3 fruit fly cellular contexts compared by ENCODE assay signal in the genomic region with DNA sequence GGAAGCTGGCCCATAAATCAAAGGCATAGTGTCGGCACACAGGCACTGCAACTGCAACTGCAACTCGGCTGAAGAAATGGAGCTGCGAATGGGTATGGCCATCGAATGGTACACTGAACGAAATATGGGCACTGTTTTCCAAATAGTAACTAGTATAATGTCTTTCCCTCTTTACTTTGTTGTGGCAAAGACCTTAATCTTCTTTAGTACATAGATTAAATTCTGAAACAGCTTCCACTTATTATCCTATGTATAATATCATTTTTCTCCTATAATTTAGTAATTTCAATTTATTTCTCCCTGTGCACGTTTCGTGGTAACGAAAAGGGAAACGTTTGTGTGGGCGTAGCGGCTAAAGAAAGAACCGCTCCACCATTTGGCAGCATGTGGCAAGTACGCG.
TF ChIP-seq lines count a peak whose summit lies in the region.

No protein-coding gene starts in this region.

TF ChIP-seq in whole organism, embryonic, 481 proteins besides CTCF, POLR2A, EP300 and RAD21 (continued from another document and continues in another):
- TF ChIP-seq CG17385 (GFP tag; optimal IDR thresholded peaks at IDR 0.05; lab: Kevin White, UChicago) (peak; percentile 41), CG13894 (tag; optimal IDR thresholded peaks at IDR 0.05; lab: Kevin White, UChicago) (no peak), disco-r (GFP tag; optimal IDR thresholded peaks at IDR 0.05; lab: Kevin White, UChicago) (no peak), Camta (GFP tag; optimal IDR thresholded peaks at IDR 0.05; lab: Kevin White, UChicago) (peak; percentile 27), CG17829 (tag; optimal IDR thresholded peaks at IDR 0.05; lab: Kevin White, UChicago) (peak; percentile 85), cwo (GFP tag; optimal IDR thresholded peaks at IDR 0.05; lab: Kevin White, UChicago) (no peak), Sox102F (GFP tag; optimal IDR thresholded peaks at IDR 0.05; lab: Kevin White, UChicago) (peak; percentile 84), ac (GFP tag; optimal IDR thresholded peaks at IDR 0.05; lab: Kevin White, UChicago) (no peak), lilli (GFP tag; optimal IDR thresholded peaks at IDR 0.05; lab: Kevin White, UChicago) (peak; percentile 56), CG11456 (GFP tag; IDR thresholded peaks at IDR 0.05; lab: Robert Waterston, UW) (no peak), exex (tag; optimal IDR thresholded peaks at IDR 0.05; lab: Kevin White, UChicago) (no peak), Hey (tag; optimal IDR thresholded peaks at IDR 0.05; lab: Kevin White, UChicago) (no peak), ara (GFP tag; IDR thresholded peaks at IDR 0.05; lab: Robert Waterston, UW) (peak; percentile 51), Hr78 (GFP tag; optimal IDR thresholded peaks at IDR 0.05; lab: Kevin White, UChicago) (peak in 1 of 2 experiments; percentile 50), CG2875 (GFP tag; optimal IDR thresholded peaks at IDR 0.05; lab: Kevin White, UChicago) (peak; percentile 73), CG6813 (GFP tag; optimal IDR thresholded peaks at IDR 0.05; lab: Kevin White, UChicago) (peak; percentile 66), CG11695 (GFP tag; IDR thresholded peaks at IDR 0.05; lab: Robert Waterston, UW) (0 out of 3 replicates have a peak, but pooled peaks have one; percentile 11), NFAT (GFP tag; IDR thresholded peaks at IDR 0.05; lab: Robert Waterston, UW) (no peak), sisA (GFP tag; IDR thresholded peaks at IDR 0.05; lab: Robert Waterston, UW) (peak; percentile 63), klu (GFP tag; IDR thresholded peaks at IDR 0.05; lab: Robert Waterston, UW) (peak; percentile 26; the same call in 1 of the 2 replicates), br (optimal IDR thresholded peaks at IDR 0.05; lab: Kevin White, UChicago) (no peak), kni (GFP tag; optimal IDR thresholded peaks at IDR 0.05; lab: Kevin White, UChicago) (peak; percentile 13), az2 (GFP tag; optimal IDR thresholded peaks at IDR 0.05; lab: Kevin White, UChicago) (peak; percentile 75), lov (optimal IDR thresholded peaks at IDR 0.05; lab: Kevin White, UChicago) (no peak), lov (GFP tag; IDR thresholded peaks at IDR 0.05; lab: Robert Waterston, UW) (peak; percentile 48; the same call in 1 of the 3 replicates), CG12236 (GFP tag; optimal IDR thresholded peaks at IDR 0.05; lab: Kevin White, UChicago) (peak; percentile 11), so (GFP tag; IDR thresholded peaks at IDR 0.05; lab: Robert Waterston, UW) (peak; percentile 83), Aef1 (GFP tag; IDR thresholded peaks at IDR 0.05; lab: Robert Waterston, UW) (no peak), CG7745 (tag; optimal IDR thresholded peaks at IDR 0.05; lab: Kevin White, UChicago) (no peak), CG11247 (GFP tag; IDR thresholded peaks at IDR 0.05; lab: Robert Waterston, UW) (no peak), CG11504 (tag; optimal IDR thresholded peaks at IDR 0.05; lab: Kevin White, UChicago) (peak; percentile 81), Ravus (GFP tag; IDR thresholded peaks at IDR 0.05; lab: Robert Waterston, UW) (no peak), CG12299 (tag; optimal IDR thresholded peaks at IDR 0.05; lab: Kevin White, UChicago) (peak; percentile 38), CG12942 (GFP tag; optimal IDR thresholded peaks at IDR 0.05; lab: Kevin White, UChicago) (peak; percentile 42), pum (GFP tag; optimal IDR thresholded peaks at IDR 0.05; lab: Kevin White, UChicago) (peak; percentile 47), CG14014 (GFP tag; IDR thresholded peaks at IDR 0.05; lab: Robert Waterston, UW) (no peak), CG14667 (GFP tag; IDR thresholded peaks at IDR 0.05; lab: Robert Waterston, UW) (no peak), NK7.1 (GFP tag; optimal IDR thresholded peaks at IDR 0.05; lab: Kevin White, UChicago) (no peak), prd (optimal IDR thresholded peaks at IDR 0.05; lab: Kevin White, UChicago) (no peak), prd (GFP tag; IDR thresholded peaks at IDR 0.05; lab: Robert Waterston, UW) (peak; percentile 68; the same call in 2 of the 3 replicates), CG1832 (GFP tag; optimal IDR thresholded peaks at IDR 0.05; lab: Kevin White, UChicago) (no peak), CrebB (tag; optimal IDR thresholded peaks at IDR 0.05; lab: Kevin White, UChicago) (no peak), CG1792 (GFP tag; optimal IDR thresholded peaks at IDR 0.05; lab: Kevin White, UChicago) (peak; percentile 62)

TF ChIP-seq in whole organism, prepupa, 60 proteins besides CTCF, POLR2A, EP300 and RAD21 (continued from another document):
- TF ChIP-seq lz (GFP tag; optimal IDR thresholded peaks at IDR 0.05; lab: Kevin White, UChicago) (peak; percentile 53), Lpt (GFP tag; optimal IDR thresholded peaks at IDR 0.05; lab: Kevin White, UChicago) (peak; percentile 41), esn (GFP tag; optimal IDR thresholded peaks at IDR 0.05; lab: Kevin White, UChicago) (peak; percentile 65), CG8632 (GFP tag; optimal IDR thresholded peaks at IDR 0.05; lab: Kevin White, UChicago) (peak; percentile 38), Hr38 (GFP tag; optimal IDR thresholded peaks at IDR 0.05; lab: Kevin White, UChicago) (no peak), net (GFP tag; optimal IDR thresholded peaks at IDR 0.05; lab: Kevin White, UChicago) (peak; percentile 62), CG6163 (GFP tag; IDR thresholded peaks at IDR 0.05; lab: Robert Waterston, UW) (peak; percentile 80), CG15336 (GFP tag; IDR thresholded peaks at IDR 0.05; lab: Robert Waterston, UW) (peak; percentile 59), CG11762 (GFP tag; optimal IDR thresholded peaks at IDR 0.05; lab: Kevin White, UChicago; ENCODE audit: insufficient read depth) (peak; percentile 48), Met (GFP tag; optimal IDR thresholded peaks at IDR 0.05; lab: Kevin White, UChicago) (peak; percentile 63), CG6792 (GFP tag; optimal IDR thresholded peaks at IDR 0.05; lab: Kevin White, UChicago) (peak; percentile 27), CG4318 (GFP tag; optimal IDR thresholded peaks at IDR 0.05; lab: Kevin White, UChicago) (peak; percentile 47), Eip93F (GFP tag; optimal IDR thresholded peaks at IDR 0.05; lab: Kevin White, UChicago) (no peak), fd59A (GFP tag; optimal IDR thresholded peaks at IDR 0.05; lab: Kevin White, UChicago) (peak; percentile 34), CG10631 (GFP tag; optimal IDR thresholded peaks at IDR 0.05; lab: Kevin White, UChicago) (peak; percentile 72), CG16779 (tag; optimal IDR thresholded peaks at IDR 0.05; lab: Kevin White, UChicago) (peak; percentile 47), CG32006 (GFP tag; optimal IDR thresholded peaks at IDR 0.05; lab: Kevin White, UChicago) (peak; percentile 81), eg (GFP tag; IDR thresholded peaks at IDR 0.05; lab: Robert Waterston, UW) (peak; percentile 54), vri (GFP tag; optimal IDR thresholded peaks at IDR 0.05; lab: Kevin White, UChicago) (peak; percentile 36), CG10669 (GFP tag; optimal IDR thresholded peaks at IDR 0.05; lab: Kevin White, UChicago) (peak; percentile 14), Smox (GFP tag; optimal IDR thresholded peaks at IDR 0.05; lab: Kevin White, UChicago) (peak; percentile 46), OdsH (GFP tag; optimal IDR thresholded peaks at IDR 0.05; lab: Kevin White, UChicago) (peak; percentile 62), dac (GFP tag; optimal IDR thresholded peaks at IDR 0.05; lab: Kevin White, UChicago) (peak; percentile 36), CG6808 (GFP tag; optimal IDR thresholded peaks at IDR 0.05; lab: Kevin White, UChicago) (peak; percentile 55), spab (GFP tag; optimal IDR thresholded peaks at IDR 0.05; lab: Kevin White, UChicago) (peak; percentile 38), CG7368 (GFP tag; optimal IDR thresholded peaks at IDR 0.05; lab: Kevin White, UChicago) (no peak), CG11902 (GFP tag; optimal IDR thresholded peaks at IDR 0.05; lab: Kevin White, UChicago) (no peak), CG11294 (GFP tag; IDR thresholded peaks at IDR 0.05; lab: Robert Waterston, UW) (0 out of 2 replicates have a peak, but pooled peaks have one; percentile 12), achi (GFP tag; optimal IDR thresholded peaks at IDR 0.05; lab: Kevin White, UChicago) (peak; percentile 68), dsx (GFP tag; optimal IDR thresholded peaks at IDR 0.05; lab: Kevin White, UChicago; ENCODE audit: poor library complexity, severe bottlenecking) (peak; percentile 68), Sox15 (GFP tag; optimal IDR thresholded peaks at IDR 0.05; lab: Kevin White, UChicago) (peak; percentile 3), topi (GFP tag; optimal IDR thresholded peaks at IDR 0.05; lab: Kevin White, UChicago) (peak; percentile 46), salr (GFP tag; optimal IDR thresholded peaks at IDR 0.05; lab: Kevin White, UChicago) (peak in 1 of 2 experiments; percentile 62), Ets96B (tag; optimal IDR thresholded peaks at IDR 0.05; lab: Kevin White, UChicago) (peak; percentile 69), Sox102F (GFP tag; optimal IDR thresholded peaks at IDR 0.05; lab: Kevin White, UChicago) (peak; percentile 37), Eip78C (GFP tag; lab: Kevin White, UChicago) (peak; percentile 88), CG31627 (GFP tag; optimal IDR thresholded peaks at IDR 0.05; lab: Kevin White, UChicago) (peak; percentile 55), CG1621 (tag; optimal IDR thresholded peaks at IDR 0.05; lab: Kevin White, UChicago) (peak; percentile 48)

TF ChIP-seq in whole organism, wandering third instar larva, 38 proteins besides CTCF, POLR2A, EP300 and RAD21 (continued from another document):
- TF ChIP-seq dmrt93B (GFP tag; optimal IDR thresholded peaks at IDR 0.05; lab: Kevin White, UChicago): no peak
- no peak for TF ChIP-seq woc (GFP tag; optimal IDR thresholded peaks at IDR 0.05; lab: Kevin White, UChicago)
- peak; percentile 15 for TF ChIP-seq sv (GFP tag; optimal IDR thresholded peaks at IDR 0.05; lab: Kevin White, UChicago)
- no peak for TF ChIP-seq Abd-B (GFP tag; optimal IDR thresholded peaks at IDR 0.05; lab: Kevin White, UChicago)
- TF ChIP-seq h (GFP tag; optimal IDR thresholded peaks at IDR 0.05; lab: Kevin White, UChicago): peak; percentile 61
- no peak for TF ChIP-seq CG9705 (GFP tag; optimal IDR thresholded peaks at IDR 0.05; lab: Kevin White, UChicago)
- TF ChIP-seq usp (GFP tag; optimal IDR thresholded peaks at IDR 0.05; lab: Kevin White, UChicago): no peak
- TF ChIP-seq ey (GFP tag; optimal IDR thresholded peaks at IDR 0.05; lab: Kevin White, UChicago): peak; percentile 38
- peak; percentile 24 for TF ChIP-seq br (GFP tag; optimal IDR thresholded peaks at IDR 0.05; lab: Kevin White, UChicago)
- TF ChIP-seq Mio (GFP tag; optimal IDR thresholded peaks at IDR 0.05; lab: Kevin White, UChicago): no peak
